Fruit fly (Drosophila melanogaster) whole organism, embryonic: ENCODE data around the gene CG46460.

Experiments
- Adf1 ChIP-seq: fragments of 200-800 bp; sonication (Bioruptor generic); IDR thresholded peaks from 2 replicates; pipeline ENCODE4 v1.3.6; 2022; ENCODE audit warnings: missing biosample characterization, missing genetic modification characterization
- B-H1 ChIP-seq: fragments of 200-800 bp; sonication (Bioruptor generic); IDR thresholded peaks from 3 replicates; pipeline ENCODE4 v1.3.6; 2022; ENCODE audit warnings: missing biosample characterization, missing genetic modification characterization
- CG10274 ChIP-seq: fragments of 200-800 bp; sonication (Bioruptor generic); optimal IDR thresholded peaks from 3 replicates; lab custom pipeline; 2017; ENCODE audit warnings: missing biosample characterization, mild to moderate bottlenecking, missing genetic modification characterization
- CG10431 ChIP-seq: fragments of 200-800 bp; sonication (Bioruptor generic); optimal IDR thresholded peaks from 3 replicates; lab custom pipeline; 2018; ENCODE audit warnings: missing biosample characterization, mild to moderate bottlenecking, missing genetic modification characterization
- CG10543 ChIP-seq: fragments of 200-800 bp; sonication (Bioruptor generic); optimal IDR thresholded peaks from 3 replicates; lab custom pipeline; 2017; ENCODE audit warnings: missing biosample characterization, mild to moderate bottlenecking, missing genetic modification characterization, moderate library complexity
- CG10565 ChIP-seq: fragments of 200-800 bp; sonication (Bioruptor generic); optimal IDR thresholded peaks from 3 replicates; lab custom pipeline; 2016; ENCODE audit warnings: missing biosample characterization, mild to moderate bottlenecking, missing genetic modification characterization
- CG10959 ChIP-seq: fragments of 200-800 bp; sonication (Bioruptor generic); IDR thresholded peaks from 2 replicates; pipeline ENCODE4 v1.3.6; 2022; ENCODE audit warnings: missing biosample characterization, missing genetic modification characterization
- CG11093 ChIP-seq: fragments of 200-800 bp; sonication (Bioruptor generic); IDR thresholded peaks from 3 replicates; pipeline ENCODE4 v1.3.6; 2022; ENCODE audit warnings: missing biosample characterization, missing genetic modification characterization
- CG11398 ChIP-seq: fragments of 200-800 bp; sonication (Bioruptor generic); optimal IDR thresholded peaks from 2 replicates; lab custom pipeline; 2016; ENCODE audit warnings: missing biosample characterization, missing genetic modification characterization
- CG11504 ChIP-seq: fragments of 200-800 bp; sonication (Bioruptor generic); optimal IDR thresholded peaks from 3 replicates; lab custom pipeline; 2019; ENCODE audit warnings: missing biosample characterization, mild to moderate bottlenecking, missing genetic modification characterization, moderate library complexity
- CG12219 ChIP-seq: fragments of 200-800 bp; sonication (Bioruptor generic); optimal IDR thresholded peaks from 3 replicates; lab custom pipeline; 2018; ENCODE audit warnings: missing biosample characterization, mild to moderate bottlenecking, missing genetic modification characterization
- CG12769 ChIP-seq: fragments of 200-800 bp; sonication (Bioruptor generic); optimal IDR thresholded peaks from 2 replicates; lab custom pipeline; 2019; ENCODE audit warnings: missing biosample characterization, mild to moderate bottlenecking, missing genetic modification characterization, moderate library complexity
- CG14441 ChIP-seq: fragments of 200-800 bp; sonication (Bioruptor generic); IDR thresholded peaks from 2 replicates; pipeline ENCODE4 v1.3.6; 2022; ENCODE audit warnings: missing biosample characterization, missing genetic modification characterization
- CG1647 ChIP-seq: fragments of 200-800 bp; sonication (Bioruptor generic); optimal IDR thresholded peaks from 3 replicates; lab custom pipeline; 2016; ENCODE audit warnings: missing biosample characterization, missing genetic modification characterization
- CG17328 ChIP-seq: fragments of 200-800 bp; sonication (Bioruptor generic); IDR thresholded peaks from 2 replicates; pipeline ENCODE4 v1.3.6; 2022; ENCODE audit warnings: missing biosample characterization, missing genetic modification characterization
- CG17612 ChIP-seq: fragments of 200-800 bp; sonication (Bioruptor generic); IDR thresholded peaks from 2 replicates; pipeline ENCODE4 v1.3.6; 2022; ENCODE audit warnings: missing biosample characterization, missing genetic modification characterization
- CG30020 ChIP-seq: fragments of 200-800 bp; optimal IDR thresholded peaks from 2 replicates; lab custom pipeline; 2019; ENCODE audit warnings: missing biosample characterization, mild to moderate bottlenecking, missing genetic modification characterization, moderate library complexity
- CG4404 ChIP-seq: fragments of 200-800 bp; sonication (Bioruptor generic); IDR thresholded peaks from 2 replicates; pipeline ENCODE4 v1.3.6; 2022; ENCODE audit warnings: missing biosample characterization, missing genetic modification characterization
- CG5245 ChIP-seq: fragments of 200-800 bp; sonication (Bioruptor generic); optimal IDR thresholded peaks from 3 replicates; lab custom pipeline; 2016; ENCODE audit warnings: missing biosample characterization, missing genetic modification characterization
- CG8359 ChIP-seq: fragments of 200-800 bp; sonication (Bioruptor generic); optimal IDR thresholded peaks from 2 replicates; lab custom pipeline; 2017; ENCODE audit warnings: missing biosample characterization, mild to moderate bottlenecking, missing genetic modification characterization, borderline replicate concordance
- Dek ChIP-seq: fragments of 200-800 bp; sonication (Bioruptor generic); optimal IDR thresholded peaks from 3 replicates; lab custom pipeline; 2019; ENCODE audit warnings: missing biosample characterization, mild to moderate bottlenecking, missing genetic modification characterization, moderate library complexity
- Dll ChIP-seq: fragments of 200-800 bp; sonication (Bioruptor generic); IDR thresholded peaks from 4 replicates; pipeline ENCODE4 v1.3.6; 2022; ENCODE audit warnings: missing biosample characterization, missing genetic modification characterization; ENCODE audit not compliant: partially characterized antibody
- Gsc ChIP-seq: fragments of 200-800 bp; sonication (Bioruptor generic); IDR thresholded peaks from 2 replicates; pipeline ENCODE4 v1.3.6; 2022; ENCODE audit warnings: missing biosample characterization, missing genetic modification characterization
- Hr39 ChIP-seq: fragments of >200 bp; optimal IDR thresholded peaks from 2 replicates; lab custom pipeline; 2017
- Max ChIP-seq: fragments of 200-800 bp; sonication (Bioruptor generic); optimal IDR thresholded peaks from 2 replicates; lab custom pipeline; 2016; ENCODE audit warnings: missing biosample characterization, mild to moderate bottlenecking, missing genetic modification characterization
- NC2β ChIP-seq: fragments of 200-800 bp; sonication (Bioruptor generic); optimal IDR thresholded peaks from 2 replicates; lab custom pipeline; 2016; ENCODE audit warnings: missing biosample characterization, missing genetic modification characterization
- NfI ChIP-seq: fragments of 200-800 bp; sonication (Bioruptor generic); optimal IDR thresholded peaks from 3 replicates; lab custom pipeline; 2018; ENCODE audit warnings: missing biosample characterization, mild to moderate bottlenecking, missing genetic modification characterization, moderate library complexity
- Sox102F ChIP-seq: fragments of 200-800 bp; sonication (Bioruptor generic); optimal IDR thresholded peaks from 2 replicates; lab custom pipeline; 2018; ENCODE audit warnings: missing biosample characterization, mild to moderate bottlenecking, missing genetic modification characterization, moderate library complexity
- Xrp1 ChIP-seq: fragments of 200-800 bp; sonication (Bioruptor generic); IDR thresholded peaks from 2 replicates; pipeline ENCODE4 v1.3.6; 2022; ENCODE audit warnings: missing biosample characterization, missing genetic modification characterization
- ab ChIP-seq: fragments of 200-800 bp; sonication (Bioruptor generic); optimal IDR thresholded peaks from 2 replicates; lab custom pipeline; 2016; ENCODE audit warnings: missing biosample characterization, missing genetic modification characterization
- aop ChIP-seq: fragments of 200-800 bp; sonication (Bioruptor generic); IDR thresholded peaks from 2 replicates; pipeline ENCODE4 v1.3.6; 2022; ENCODE audit warnings: missing biosample characterization, missing genetic modification characterization
- ap ChIP-seq: fragments of 200-800 bp; sonication (Bioruptor generic); IDR thresholded peaks from 2 replicates; pipeline ENCODE4 v1.3.6; 2022; ENCODE audit warnings: missing biosample characterization, missing genetic modification characterization
- bowl ChIP-seq: fragments of 200-800 bp; sonication (Bioruptor generic); IDR thresholded peaks from 2 replicates; pipeline ENCODE4 v1.3.6; 2022; ENCODE audit warnings: missing biosample characterization, missing genetic modification characterization
- chinmo ChIP-seq: fragments of 200-800 bp; sonication (Bioruptor generic); IDR thresholded peaks from 4 replicates; pipeline ENCODE4 v1.3.6; 2022; ENCODE audit warnings: missing biosample characterization, missing genetic modification characterization; ENCODE audit not compliant: partially characterized antibody
- dan ChIP-seq: fragments of 200-800 bp; sonication (Bioruptor generic); IDR thresholded peaks from 2 replicates; pipeline ENCODE4 v1.3.6; 2022; ENCODE audit warnings: missing biosample characterization, missing genetic modification characterization
- en ChIP-seq: fragments of 200-800 bp; sonication (Bioruptor generic); optimal IDR thresholded peaks from 2 replicates; lab custom pipeline; 2016; ENCODE audit warnings: missing biosample characterization, missing genetic modification characterization
- esg ChIP-seq: fragments of 200-800 bp; sonication (Bioruptor generic); conservative IDR thresholded peaks from 2 replicates; pipeline ENCODE4 v1.3.6; 2022; ENCODE audit warnings: missing biosample characterization, missing genetic modification characterization
- exex ChIP-seq: fragments of 200-800 bp; sonication (Bioruptor generic); optimal IDR thresholded peaks from 4 replicates; lab custom pipeline; 2018; ENCODE audit warnings: missing biosample characterization, mild to moderate bottlenecking, missing genetic modification characterization, moderate library complexity
- fd96Cb ChIP-seq: fragments of 200-800 bp; sonication (Bioruptor generic); optimal IDR thresholded peaks from 2 replicates; lab custom pipeline; 2018; ENCODE audit warnings: missing biosample characterization, mild to moderate bottlenecking, missing genetic modification characterization, moderate library complexity
- fru ChIP-seq: fragments of >200 bp; optimal IDR thresholded peaks from 2 replicates; lab custom pipeline; 2017
- fu2 ChIP-seq: fragments of 200-800 bp; sonication (Bioruptor generic); optimal IDR thresholded peaks from 2 replicates; lab custom pipeline; 2016; ENCODE audit warnings: missing biosample characterization, missing genetic modification characterization
- lbe ChIP-seq: fragments of 200-800 bp; sonication (Bioruptor generic); optimal IDR thresholded peaks from 2 replicates; lab custom pipeline; 2016; ENCODE audit warnings: missing biosample characterization, mild to moderate bottlenecking, missing genetic modification characterization
- luna ChIP-seq: fragments of 200-800 bp; sonication (Bioruptor generic); optimal IDR thresholded peaks from 2 replicates; lab custom pipeline; 2016; ENCODE audit warnings: missing biosample characterization, missing genetic modification characterization
- nerfin-1 ChIP-seq: fragments of 200-800 bp; sonication (Bioruptor generic); optimal IDR thresholded peaks from 3 replicates; lab custom pipeline; 2019; ENCODE audit warnings: missing biosample characterization, mild to moderate bottlenecking, missing genetic modification characterization, moderate library complexity
- pros ChIP-seq: fragments of 200-800 bp; sonication (Bioruptor generic); optimal IDR thresholded peaks from 3 replicates; lab custom pipeline; 2019; ENCODE audit warnings: missing biosample characterization, mild to moderate bottlenecking, missing genetic modification characterization, moderate library complexity
- ro ChIP-seq: fragments of 200-800 bp; sonication (Bioruptor generic); IDR thresholded peaks from 2 replicates; pipeline ENCODE4 v1.3.6; 2022; ENCODE audit warnings: missing biosample characterization, missing genetic modification characterization
- row ChIP-seq: fragments of 200-800 bp; sonication (Bioruptor generic); IDR thresholded peaks from 3 replicates; pipeline ENCODE4 v1.3.6; 2022; ENCODE audit warnings: missing biosample characterization, missing genetic modification characterization
- slbo ChIP-seq: fragments of 200-800 bp; sonication (Bioruptor generic); IDR thresholded peaks from 2 replicates; pipeline ENCODE4 v1.3.6; 2022; ENCODE audit warnings: missing biosample characterization, missing genetic modification characterization
- tio ChIP-seq: fragments of 200-800 bp; sonication (Bioruptor generic); optimal IDR thresholded peaks from 2 replicates; lab custom pipeline; 2017; ENCODE audit warnings: missing biosample characterization, missing genetic modification characterization, inconsistent platforms
- z ChIP-seq: fragments of 200-800 bp; sonication (Bioruptor generic); IDR thresholded peaks from 3 replicates; pipeline ENCODE4 v1.3.6; 2022; ENCODE audit warnings: missing biosample characterization, missing genetic modification characterization

CG46460 gene

dm6 chr3L:4239442-4240322 lies 12.6 kb upstream of the CG46460 start, which contains the start of gene Sqor (continued):
- peak; percentile 57; the same call in 1 of the 3 replicates for TF ChIP-seq CG11093 (GFP tag; lab: Robert Waterston, UW)
- peak; percentile 63 for TF ChIP-seq CG17328 (GFP tag; lab: Robert Waterston, UW)
- peak; percentile 79 for TF ChIP-seq lbe (GFP tag; lab: Kevin White, UChicago)
- TF ChIP-seq exex (tag; lab: Kevin White, UChicago), result peak; percentile 44
- peak; percentile 72 for TF ChIP-seq CG11398 (GFP tag; lab: Kevin White, UChicago)
- TF ChIP-seq NC2β (GFP tag; lab: Kevin White, UChicago), result peak; percentile 64
- TF ChIP-seq pros (GFP tag; lab: Kevin White, UChicago), result peak; percentile 27
- peak; percentile 61 for TF ChIP-seq bowl (GFP tag; lab: Robert Waterston, UW)
- peak; percentile 73 for TF ChIP-seq fd96Cb
- no peak for TF ChIP-seq z (GFP tag; lab: Robert Waterston, UW)
- TF ChIP-seq CG10431 (GFP tag; lab: Kevin White, UChicago), result no peak
- TF ChIP-seq CG17612 (GFP tag; lab: Robert Waterston, UW), result peak; percentile 24; the same call in 1 of the 2 replicates
- TF ChIP-seq CG10543 (GFP tag; lab: Kevin White, UChicago), result peak; percentile 92
- peak; percentile 17 for TF ChIP-seq CG8359 (GFP tag; lab: Kevin White, UChicago)
- TF ChIP-seq NfI (GFP tag; lab: Kevin White, UChicago), result peak; percentile 92
- peak; percentile 43; the same call in 1 of the 2 replicates for TF ChIP-seq ro (GFP tag; lab: Robert Waterston, UW)
- TF ChIP-seq Max (GFP tag; lab: Kevin White, UChicago), result peak; percentile 61
- TF ChIP-seq CG5245 (GFP tag; lab: Kevin White, UChicago), result peak; percentile 57
- TF ChIP-seq CG10565 (GFP tag; lab: Kevin White, UChicago), result peak; percentile 3
- TF ChIP-seq CG12219 (GFP tag; lab: Kevin White, UChicago), result peak; percentile 81
- TF ChIP-seq fu2 (GFP tag; lab: Kevin White, UChicago), result peak; percentile 90
- peak; percentile 44 for TF ChIP-seq nerfin-1 (tag; lab: Kevin White, UChicago)
- TF ChIP-seq CG10959, result no peak
- TF ChIP-seq Sox102F, result peak; percentile 89
- peak; percentile 61; the same call in 2 of the 4 replicates for TF ChIP-seq chinmo (GFP tag; lab: Robert Waterston, UW)
- TF ChIP-seq Adf1 (GFP tag; lab: Robert Waterston, UW), result peak; percentile 23
- peak; percentile 71 for TF ChIP-seq CG1647
- TF ChIP-seq slbo, result peak; percentile 87
- peak; percentile 73; the same call in 1 of the 2 replicates for TF ChIP-seq aop (GFP tag; lab: Robert Waterston, UW)
- TF ChIP-seq ab (GFP tag; lab: Kevin White, UChicago), result peak; percentile 50
- TF ChIP-seq esg, result peak; percentile 77
- peak; percentile 77 for TF ChIP-seq CG10274 (GFP tag; lab: Kevin White, UChicago)
- peak; percentile 31; the same call in 1 of the 2 replicates for TF ChIP-seq Xrp1
- TF ChIP-seq tio, result no peak
- no peak for TF ChIP-seq Gsc (GFP tag; lab: Robert Waterston, UW)
- TF ChIP-seq en (GFP tag; lab: Kevin White, UChicago), result peak; percentile 75
- TF ChIP-seq dan, result no peak
- no peak for TF ChIP-seq fru (lab: Kevin White, UChicago)
- peak; percentile 44 for TF ChIP-seq B-H1 (GFP tag; lab: Robert Waterston, UW)
- peak; percentile 49 for TF ChIP-seq CG30020
- TF ChIP-seq CG4404 (GFP tag; lab: Robert Waterston, UW), result peak; percentile 46
- TF ChIP-seq CG14441, result peak; percentile 80
- peak; percentile 90 for TF ChIP-seq CG12769
- peak; percentile 95 for TF ChIP-seq row
- peak; percentile 72 for TF ChIP-seq luna (GFP tag; lab: Kevin White, UChicago)
- peak; percentile 91 for TF ChIP-seq Dek (tag; lab: Kevin White, UChicago)
- TF ChIP-seq CG11504 (tag; lab: Kevin White, UChicago), result peak; percentile 85
- TF ChIP-seq Hr39 (lab: Kevin White, UChicago), result no peak
- no peak for TF ChIP-seq Dll (GFP tag; lab: Robert Waterston, UW)
- peak; percentile 54 for TF ChIP-seq ap (GFP tag; lab: Robert Waterston, UW)
